Worm (Caenorhabditis elegans) whole organism, L4 larva: Measurements from ENCODE around the gene cku-80.

ENCODE experiments used
- Y5F2A.4 ChIP-seq: fragments of 200-800 bp; sonication (Bioruptor generic); optimal IDR thresholded peaks from 2 replicates; lab custom pipeline; 2018; ENCODE audit warnings: mild to moderate bottlenecking, missing genetic modification characterization, missing compliant biosample characterization
- nhr-6 ChIP-seq: fragments of 150-350 bp; optimal IDR thresholded peaks from 2 replicates; lab custom pipeline; 2014; ENCODE audit warnings: missing biosample characterization, missing genetic modification characterization
- nhr-77 ChIP-seq: fragments of 150-350 bp; optimal IDR thresholded peaks from 2 replicates; lab custom pipeline; 2014; ENCODE audit warnings: missing biosample characterization, missing genetic modification characterization
- pqm-1 ChIP-seq: sonication (generic microtip); optimal IDR thresholded peaks from 2 replicates; lab custom pipeline; 2017; ENCODE audit warnings: missing biosample characterization, missing genetic modification characterization
- unc-62 ChIP-seq, 3 experiments: fragments of 150-350 bp in 1 of 3; sonication (generic microtip); optimal IDR thresholded peaks in 2 of 3; peaks in 1 of 3; 1 replicate in 1 of 3; 2 replicates in 2 of 3; lab custom pipeline; 2014 to 2017; ENCODE audit warnings: missing biosample characterization in 3 of 3, missing genetic modification characterization in 3 of 3, missing genetic modification reagents in 3 of 3, missing genotype in 1 of 3
- zip-2 ChIP-seq: fragments of 150-350 bp; optimal IDR thresholded peaks from 2 replicates; lab custom pipeline; 2014; ENCODE audit warnings: missing biosample characterization, missing genetic modification characterization
- ztf-11 ChIP-seq: fragments of 150-350 bp; optimal IDR thresholded peaks from 2 replicates; lab custom pipeline; 2014; ENCODE audit warnings: missing biosample characterization, missing genetic modification characterization

- TF ChIP-seq nhr-77 = no peak
- TF ChIP-seq zip-2 (tag; lab: Kevin White, UChicago) = no peak
- no peak for TF ChIP-seq unc-62 (GFP tag; optimal IDR thresholded peaks at IDR 0.05 in 1 of 2; lab: Kevin White, UChicago)
- TF ChIP-seq unc-62 (tag; optimal IDR thresholded peaks at IDR 0.05; lab: Kevin White, UChicago) = no peak
- no peak for TF ChIP-seq nhr-6 (tag; lab: Kevin White, UChicago)
- no peak for TF ChIP-seq pqm-1 (tag; lab: Kevin White, UChicago)
- TF ChIP-seq ztf-11 (tag; lab: Kevin White, UChicago) = no peak
- no peak for TF ChIP-seq Y5F2A.4
Observed at ce11 chrIII:4441781-4442180, 22.1 kb downstream of the cku-80 start, which contains the start of gene nex-3.
